Worm (Caenorhabditis elegans) whole organism, L2 larva: ENCODE results near the gene natc-1.

Experiments
- C34F6.9 ChIP-seq: fragments of 150-350 bp; optimal IDR thresholded peaks from 2 replicates; lab custom pipeline; 2014; ENCODE audit warnings: missing biosample characterization, missing genetic modification characterization
- alr-1 ChIP-seq: fragments of 150-350 bp; optimal IDR thresholded peaks from 2 replicates; lab custom pipeline; 2014; ENCODE audit warnings: missing biosample characterization, missing genetic modification characterization
- blmp-1 ChIP-seq: sonication (generic microtip); optimal IDR thresholded peaks from 2 replicates; lab custom pipeline; 2017; ENCODE audit warnings: missing genetic modification characterization, mild to moderate bottlenecking, missing compliant biosample characterization, antibody characterized with exemption, moderate library complexity; ENCODE audit not compliant: insufficient read depth
- elt-1 ChIP-seq: fragments of 150-350 bp; optimal IDR thresholded peaks from 2 replicates; lab custom pipeline; 2014; ENCODE audit warnings: missing biosample characterization, missing genetic modification characterization
- elt-3 ChIP-seq: sonication (generic microtip); optimal IDR thresholded peaks from 2 replicates; lab custom pipeline; 2017; ENCODE audit warnings: missing biosample characterization, missing genetic modification characterization
- fos-1 ChIP-seq: fragments of 150-350 bp; optimal IDR thresholded peaks from 2 replicates; lab custom pipeline; 2014; ENCODE audit warnings: missing biosample characterization, missing genetic modification characterization
- gmeb-1 ChIP-seq: fragments of 150-350 bp; optimal IDR thresholded peaks from 2 replicates; lab custom pipeline; 2014; ENCODE audit warnings: missing biosample characterization, missing genetic modification characterization
- nhr-11 ChIP-seq: fragments of 150-350 bp; optimal IDR thresholded peaks from 2 replicates; lab custom pipeline; 2014; ENCODE audit warnings: missing biosample characterization, missing genetic modification characterization
- nhr-237 ChIP-seq: fragments of 150-350 bp; optimal IDR thresholded peaks from 2 replicates; lab custom pipeline; 2014; ENCODE audit warnings: missing biosample characterization, missing genetic modification characterization
- nhr-6 ChIP-seq: fragments of 150-350 bp; optimal IDR thresholded peaks from 2 replicates; lab custom pipeline; 2014; ENCODE audit warnings: missing biosample characterization, missing genetic modification characterization
- nhr-77 ChIP-seq: fragments of 150-350 bp; optimal IDR thresholded peaks from 2 replicates; lab custom pipeline; 2014; ENCODE audit warnings: missing biosample characterization, missing genetic modification characterization
- unc-62 ChIP-seq: fragments of 150-350 bp; optimal IDR thresholded peaks from 2 replicates; lab custom pipeline; 2014; ENCODE audit warnings: missing biosample characterization, missing genetic modification reagents, missing genetic modification characterization

- TF ChIP-seq nhr-11 (tag; lab: Kevin White, UChicago) (no peak), nhr-237 (tag; lab: Kevin White, UChicago) (no peak), nhr-6 (tag; lab: Kevin White, UChicago) (no peak), elt-1 (tag; lab: Kevin White, UChicago) (no peak), unc-62 (GFP tag; lab: Kevin White, UChicago) (no peak), alr-1 (tag; lab: Kevin White, UChicago) (no peak), elt-3 (tag; lab: Kevin White, UChicago) (no peak), blmp-1 (tag; lab: Kevin White, UChicago) (no peak), C34F6.9 (tag; lab: Kevin White, UChicago) (no peak), gmeb-1 (no peak), fos-1 (tag; lab: Kevin White, UChicago) (no peak), nhr-77 (tag; lab: Kevin White, UChicago) (no peak)
Observed at ce11 chrV:8481274-8481673, 19.1 kb downstream of the natc-1 start.
